Fruit fly (Drosophila melanogaster) whole organism, wandering third instar larva: ENCODE measurements around the gene CG10702.

Experiments used
- Abd-B ChIP-seq: fragments of >200 bp; optimal IDR thresholded peaks from 2 replicates; lab custom pipeline; 2017; ENCODE audit warnings: missing biosample characterization, missing genetic modification characterization
- CG32264 ChIP-seq: fragments of 200-800 bp; sonication (Bioruptor generic); optimal IDR thresholded peaks from 2 replicates; lab custom pipeline; 2016; ENCODE audit warnings: missing biosample characterization, missing genetic modification characterization
- CG9705 ChIP-seq: fragments of 200-800 bp; sonication (Bioruptor generic); optimal IDR thresholded peaks from 2 replicates; lab custom pipeline; 2018; ENCODE audit warnings: missing biosample characterization, mild to moderate bottlenecking, missing genetic modification characterization
- CrebA ChIP-seq: fragments of 200-800 bp; sonication (Bioruptor generic); optimal IDR thresholded peaks from 2 replicates; lab custom pipeline; 2016; ENCODE audit warnings: missing biosample characterization, mild to moderate bottlenecking, missing genetic modification characterization, borderline replicate concordance
- Dfd ChIP-seq: fragments of >200 bp; optimal IDR thresholded peaks from 2 replicates; lab custom pipeline; 2017; ENCODE audit warnings: missing biosample characterization, missing genetic modification characterization
- Dif ChIP-seq: fragments of 200-275, 200-300 bp; sonication (Bioruptor generic); optimal IDR thresholded peaks from 2 replicates; lab custom pipeline; 2018; ENCODE audit warnings: missing biosample characterization, missing genetic modification characterization; ENCODE audit not compliant: partially characterized antibody
- GATAd ChIP-seq: sonication (Bioruptor generic); optimal IDR thresholded peaks from 2 replicates; lab custom pipeline; 2016; ENCODE audit warnings: missing biosample characterization, missing genetic modification characterization
- HLH106 ChIP-seq: fragments of 200-800 bp; optimal IDR thresholded peaks from 3 replicates; lab custom pipeline; 2019; ENCODE audit warnings: missing biosample characterization, mild to moderate bottlenecking, missing genetic modification characterization, moderate library complexity
- Hnf4 ChIP-seq: fragments of 200-800 bp; sonication (Bioruptor generic); optimal IDR thresholded peaks from 2 replicates; lab custom pipeline; 2016; ENCODE audit warnings: missing biosample characterization, mild to moderate bottlenecking, missing genetic modification characterization
- Hr78 ChIP-seq: fragments of >200 bp; optimal IDR thresholded peaks from 2 replicates; lab custom pipeline; 2017; ENCODE audit warnings: missing biosample characterization, missing genetic modification characterization
- Hr83 ChIP-seq: fragments of 200-300 bp; sonication (Bioruptor generic); optimal IDR thresholded peaks from 2 replicates; lab custom pipeline; 2016; ENCODE audit warnings: missing biosample characterization, mild to moderate bottlenecking, missing genetic modification characterization, moderate library complexity; ENCODE audit not compliant: poor library complexity, severe bottlenecking
- Jra ChIP-seq: sonication (Bioruptor generic); optimal IDR thresholded peaks from 2 replicates; lab custom pipeline; 2016; ENCODE audit warnings: missing biosample characterization, missing genetic modification characterization
- Mio ChIP-seq: sonication (Bioruptor generic); optimal IDR thresholded peaks from 2 replicates; lab custom pipeline; 2016; ENCODE audit warnings: missing biosample characterization, missing genetic modification characterization
- Myc ChIP-seq: fragments of >200 bp; optimal IDR thresholded peaks from 2 replicates; lab custom pipeline; 2017
- N ChIP-seq: fragments of >200 bp; optimal IDR thresholded peaks from 2 replicates; lab custom pipeline; 2018; ENCODE audit warnings: missing biosample characterization, missing external identifiers, missing genetic modification characterization
- OdsH ChIP-seq: fragments of 200-800 bp; sonication (Bioruptor generic); optimal IDR thresholded peaks from 2 replicates; lab custom pipeline; 2016; ENCODE audit warnings: missing biosample characterization, mild to moderate bottlenecking, missing genetic modification characterization
- Rel ChIP-seq, 2 experiments: fragments of 200-800 bp; sonication (Bioruptor generic) in 1 of 2; optimal IDR thresholded peaks; 2 replicates in 1 of 2; 3 replicates in 1 of 2; lab custom pipeline; 2016 to 2019; ENCODE audit warnings: mild to moderate bottlenecking in 2 of 2, missing biosample characterization in 2 of 2, missing genetic modification characterization in 2 of 2, moderate library complexity in 1 of 2
- Sp1 ChIP-seq: fragments of 200-800 bp; sonication (Bioruptor generic); optimal IDR thresholded peaks from 3 replicates; lab custom pipeline; 2019; ENCODE audit warnings: missing biosample characterization, mild to moderate bottlenecking, missing genetic modification characterization, moderate library complexity
- Vsx2 ChIP-seq: fragments of 200-300, 225-300 bp; sonication (Bioruptor generic); optimal IDR thresholded peaks from 2 replicates; lab custom pipeline; 2018; ENCODE audit warnings: missing biosample characterization, missing genetic modification characterization; ENCODE audit not compliant: partially characterized antibody
- br ChIP-seq: fragments of 200-800 bp; sonication (Bioruptor generic); optimal IDR thresholded peaks from 2 replicates; lab custom pipeline; 2016; ENCODE audit warnings: missing biosample characterization, missing genetic modification characterization
- brk ChIP-seq: fragments of 200-800 bp; sonication (Bioruptor generic); optimal IDR thresholded peaks from 2 replicates; lab custom pipeline; 2016; ENCODE audit warnings: missing biosample characterization, mild to moderate bottlenecking, missing genetic modification characterization
- dl ChIP-seq, 2 experiments: fragments of 175-275, 200-275 bp in 1 of 2; fragments of 200-275 bp in 1 of 2; sonication (Bioruptor generic); optimal IDR thresholded peaks; lab custom pipeline; 2018; ENCODE audit warnings: mild to moderate bottlenecking in 2 of 2, missing biosample characterization in 2 of 2, missing genetic modification characterization in 2 of 2, moderate library complexity in 2 of 2; ENCODE audit not compliant: partially characterized antibody in 2 of 2, insufficient read depth in 1 of 2
- dmrt93B ChIP-seq: fragments of 200-800 bp; sonication (Bioruptor generic); optimal IDR thresholded peaks from 2 replicates; lab custom pipeline; 2018; ENCODE audit warnings: missing biosample characterization, mild to moderate bottlenecking, missing genetic modification characterization
- dsf ChIP-seq: sonication (Bioruptor generic); optimal IDR thresholded peaks from 2 replicates; lab custom pipeline; 2016; ENCODE audit warnings: missing biosample characterization, missing genetic modification characterization, borderline replicate concordance
- ey ChIP-seq: fragments of 200-800 bp; sonication (Bioruptor generic); optimal IDR thresholded peaks from 2 replicates; lab custom pipeline; 2016; ENCODE audit warnings: missing biosample characterization, missing genetic modification characterization
- foxo ChIP-seq, 2 experiments: fragments of 200-800 bp; sonication (Bioruptor generic); optimal IDR thresholded peaks; 2 replicates in 1 of 2; 3 replicates in 1 of 2; lab custom pipeline; 2016 to 2017; ENCODE audit warnings: missing biosample characterization in 2 of 2, missing genetic modification characterization in 2 of 2
- fru ChIP-seq: fragments of 200-800 bp; sonication (Bioruptor generic); optimal IDR thresholded peaks from 3 replicates; lab custom pipeline; 2016; ENCODE audit warnings: missing biosample characterization, mild to moderate bottlenecking, missing genetic modification characterization
- h ChIP-seq: fragments of 200-800 bp; sonication (Bioruptor generic); optimal IDR thresholded peaks from 3 replicates; lab custom pipeline; 2016; ENCODE audit warnings: missing biosample characterization, mild to moderate bottlenecking, missing genetic modification characterization
- jim ChIP-seq: fragments of 175-275, 200-325 bp; sonication (Bioruptor generic); optimal IDR thresholded peaks from 2 replicates; lab custom pipeline; 2016; ENCODE audit warnings: missing biosample characterization, mild to moderate bottlenecking, missing genetic modification characterization
- lola ChIP-seq: fragments of >200 bp; optimal IDR thresholded peaks from 2 replicates; lab custom pipeline; 2017; ENCODE audit warnings: missing biosample characterization, missing genetic modification characterization
- pan ChIP-seq: fragments of >200 bp; optimal IDR thresholded peaks from 2 replicates; lab custom pipeline; 2017
- psq ChIP-seq: fragments of 200-800 bp; sonication (Bioruptor generic); optimal IDR thresholded peaks from 3 replicates; lab custom pipeline; 2017; ENCODE audit warnings: missing biosample characterization, mild to moderate bottlenecking, missing genetic modification characterization, moderate library complexity
- rgr ChIP-seq: fragments of 200-800 bp; sonication (Bioruptor generic); optimal IDR thresholded peaks from 3 replicates; lab custom pipeline; 2016; ENCODE audit warnings: missing biosample characterization, mild to moderate bottlenecking, missing genetic modification characterization
- sage ChIP-seq: fragments of 200-800 bp; sonication (Bioruptor generic); optimal IDR thresholded peaks from 2 replicates; lab custom pipeline; 2016; ENCODE audit warnings: missing biosample characterization, mild to moderate bottlenecking, missing genetic modification characterization
- sv ChIP-seq: fragments of 200-800 bp; sonication (Bioruptor generic); optimal IDR thresholded peaks from 3 replicates; lab custom pipeline; 2016; ENCODE audit warnings: missing biosample characterization, missing genetic modification characterization
- tai ChIP-seq: sonication (Bioruptor generic); optimal IDR thresholded peaks from 2 replicates; lab custom pipeline; 2016; ENCODE audit warnings: missing biosample characterization, missing genetic modification characterization
- usp ChIP-seq: fragments of >200 bp; optimal IDR thresholded peaks from 2 replicates; lab custom pipeline; 2017; ENCODE audit warnings: missing biosample characterization, missing genetic modification characterization
- woc ChIP-seq: sonication (Bioruptor generic); optimal IDR thresholded peaks from 2 replicates; lab custom pipeline; 2016; ENCODE audit warnings: missing biosample characterization, mild to moderate bottlenecking, missing genetic modification characterization

The CG10702 gene

dm6 chr2L:19074099-19074828 is 4.6 kb upstream of the CG10702 start, which contains the start of gene CG17572:
TSS of gene CG17572 (minus strand) at chr2L:19074149.
- TF ChIP-seq rgr = no peak
- no peak for TF ChIP-seq GATAd (GFP tag; lab: Kevin White, UChicago)
- no peak for TF ChIP-seq dsf (GFP tag; lab: Kevin White, UChicago)

dm6 chr2L:19071713-19072112 is 2.1 kb upstream of the CG10702 start:
- TF ChIP-seq Dfd (GFP tag; lab: Kevin White, UChicago) (no peak), GATAd (GFP tag; lab: Kevin White, UChicago) (no peak), rgr (no peak), Jra (GFP tag; lab: Kevin White, UChicago) (no peak), foxo (GFP tag; optimal IDR thresholded peaks at IDR 0.05; lab: Kevin White, UChicago) (peak in 1 of 2 experiments; percentile 39), Abd-B (GFP tag; lab: Kevin White, UChicago) (no peak), CG32264 (GFP tag; lab: Kevin White, UChicago) (no peak), dl (GFP tag; optimal IDR thresholded peaks at IDR 0.05; lab: Kevin White, UChicago; ENCODE audit: insufficient read depth in 1 of 2, partially characterized antibody in 2 of 2) (no peak), pan (no peak), Myc (lab: Kevin White, UChicago) (no peak), Hr78 (no peak), jim (GFP tag; lab: Kevin White, UChicago) (no peak), psq (GFP tag; lab: Kevin White, UChicago) (no peak), OdsH (GFP tag; lab: Kevin White, UChicago) (peak; percentile 12), brk (GFP tag; lab: Kevin White, UChicago) (no peak), tai (GFP tag; lab: Kevin White, UChicago) (no peak), N (GFP tag; lab: Kevin White, UChicago) (no peak), dmrt93B (peak; percentile 14), ey (GFP tag; lab: Kevin White, UChicago) (peak; percentile 29), Rel (GFP tag; optimal IDR thresholded peaks at IDR 0.05; lab: Kevin White, UChicago) (no peak), Rel (tag; optimal IDR thresholded peaks at IDR 0.05; lab: Kevin White, UChicago) (no peak), woc (GFP tag; lab: Kevin White, UChicago) (peak; percentile 73), CG9705 (GFP tag; lab: Kevin White, UChicago) (no peak), sage (GFP tag; lab: Kevin White, UChicago) (no peak), usp (GFP tag; lab: Kevin White, UChicago) (no peak), Sp1 (GFP tag; lab: Kevin White, UChicago) (no peak), h (GFP tag; lab: Kevin White, UChicago) (peak; percentile 42), sv (GFP tag; lab: Kevin White, UChicago) (no peak), lola (GFP tag; lab: Kevin White, UChicago) (no peak), Dif (GFP tag; lab: Kevin White, UChicago) (no peak), fru (GFP tag; lab: Kevin White, UChicago) (peak; percentile 31), Hr83 (GFP tag; lab: Kevin White, UChicago) (no peak), CrebA (GFP tag; lab: Kevin White, UChicago) (no peak), dsf (GFP tag; lab: Kevin White, UChicago) (no peak), Vsx2 (GFP tag; lab: Kevin White, UChicago) (no peak), br (peak; percentile 29), Mio (GFP tag; lab: Kevin White, UChicago) (no peak), HLH106 (tag; lab: Kevin White, UChicago) (peak; percentile 62), Hnf4 (GFP tag; lab: Kevin White, UChicago) (no peak)
